Fruit fly (Drosophila melanogaster) whole organism: Measurements from ENCODE around the gene CG5645.

Experiments used
- CG8478 ChIP-seq: fragments of >200 bp; optimal IDR thresholded peaks from 2 replicates; lab custom pipeline; 2018; ENCODE audit warnings: inconsistent platforms
- pan ChIP-seq: fragments of >200 bp; optimal IDR thresholded peaks from 2 replicates; lab custom pipeline; 2017
- usp ChIP-seq: fragments of >200 bp; optimal IDR thresholded peaks from 2 replicates; lab custom pipeline; 2017; ENCODE audit warnings: missing biosample characterization, missing genetic modification characterization, mixed read lengths

dm6 chr3L:12124975-12125374, 11.5 kb downstream of the CG5645 start, which contains the start of gene yps:
- TF ChIP-seq pan (lab: Kevin White, UChicago) (no peak), usp (GFP tag; lab: Kevin White, UChicago) (no peak), CG8478 (lab: Kevin White, UChicago) (no peak)
